Fruit fly (Drosophila melanogaster) whole organism, adult: ENCODE results near the gene CG8379.

Experiments
- CG11617 ChIP-seq: fragments of 200-800 bp; sonication (Bioruptor generic); optimal IDR thresholded peaks from 2 replicates; lab custom pipeline; 2017; ENCODE audit warnings: mild to moderate bottlenecking, missing biosample characterization, missing genetic modification reagents, missing genetic modification characterization
- CG12768 ChIP-seq: fragments of 200-800 bp; sonication (Bioruptor generic); optimal IDR thresholded peaks from 2 replicates; lab custom pipeline; 2017; ENCODE audit warnings: missing biosample characterization, missing genetic modification characterization, mild to moderate bottlenecking, moderate library complexity, missing genetic modification reagents
- CG14711 ChIP-seq: fragments of 200-800 bp; sonication (Bioruptor generic); optimal IDR thresholded peaks from 2 replicates; lab custom pipeline; 2018; ENCODE audit warnings: missing biosample characterization, mild to moderate bottlenecking, missing genetic modification characterization, moderate library complexity
- CG1620 ChIP-seq: fragments of 200-800 bp; sonication (Bioruptor generic); optimal IDR thresholded peaks from 2 replicates; lab custom pipeline; 2016; ENCODE audit warnings: missing biosample characterization, missing genetic modification characterization
- CG33017 ChIP-seq: fragments of 200-800 bp; sonication (Bioruptor generic); optimal IDR thresholded peaks from 2 replicates; lab custom pipeline; 2018; ENCODE audit warnings: missing biosample characterization, mild to moderate bottlenecking, missing genetic modification characterization, moderate library complexity
- CG5204 ChIP-seq: fragments of 200-800 bp; sonication (Bioruptor generic); optimal IDR thresholded peaks from 2 replicates; lab custom pipeline; 2016; ENCODE audit warnings: missing biosample characterization, missing genetic modification characterization
- CG7045 ChIP-seq: fragments of 200-800 bp; sonication (Bioruptor generic); optimal IDR thresholded peaks from 2 replicates; lab custom pipeline; 2017; ENCODE audit warnings: missing biosample characterization, mild to moderate bottlenecking, missing genetic modification characterization
- CG7101 ChIP-seq: fragments of 200-800 bp; sonication (Bioruptor generic); optimal IDR thresholded peaks from 2 replicates; lab custom pipeline; 2018; ENCODE audit warnings: missing biosample characterization, mild to moderate bottlenecking, missing genetic modification characterization, moderate library complexity
- Clk ChIP-seq: fragments of 200-800 bp; sonication (Bioruptor generic); optimal IDR thresholded peaks from 2 replicates; lab custom pipeline; 2017; ENCODE audit warnings: missing biosample characterization, missing genetic modification characterization
- Crg-1 ChIP-seq: fragments of 200-800 bp; sonication (Bioruptor generic); optimal IDR thresholded peaks from 2 replicates; lab custom pipeline; 2016; ENCODE audit warnings: missing biosample characterization, missing genetic modification characterization
- Hr96 ChIP-seq: fragments of 200-800 bp; sonication (Bioruptor generic); optimal IDR thresholded peaks from 2 replicates; lab custom pipeline; 2016; ENCODE audit warnings: missing biosample characterization, missing genetic modification characterization
- Mnt ChIP-seq: fragments of 200-800 bp; sonication (Bioruptor generic); optimal IDR thresholded peaks from 2 replicates; lab custom pipeline; 2016; ENCODE audit warnings: missing biosample characterization, mild to moderate bottlenecking, missing genetic modification characterization
- bab1 ChIP-seq: fragments of 200-800 bp; sonication (Bioruptor generic); optimal IDR thresholded peaks from 3 replicates; lab custom pipeline; 2019; ENCODE audit warnings: missing biosample characterization, mild to moderate bottlenecking, missing genetic modification characterization, moderate library complexity
- cic ChIP-seq: fragments of 200-800 bp; sonication (Bioruptor generic); optimal IDR thresholded peaks from 2 replicates; lab custom pipeline; 2017; ENCODE audit warnings: missing biosample characterization, mild to moderate bottlenecking, missing genetic modification characterization, moderate library complexity
- cnc ChIP-seq, 2 experiments: fragments of >200 bp; optimal IDR thresholded peaks; 2 replicates each; lab custom pipeline; 2017
- kay ChIP-seq: fragments of 200-800 bp; sonication (Bioruptor generic); peaks from one replicate; lab custom pipeline; 2016; ENCODE audit warnings: missing biosample characterization, missing genetic modification characterization, borderline replicate concordance
- ovo ChIP-seq: fragments of 200-800 bp; sonication (Bioruptor generic); optimal IDR thresholded peaks from 2 replicates; lab custom pipeline; 2016; ENCODE audit warnings: missing biosample characterization, missing genetic modification characterization
- pad ChIP-seq: fragments of 200-800 bp; sonication (Bioruptor generic); optimal IDR thresholded peaks from 3 replicates; lab custom pipeline; 2017; ENCODE audit warnings: missing biosample characterization, missing genetic modification characterization, mild to moderate bottlenecking, moderate library complexity, missing genetic modification reagents
- tj ChIP-seq: fragments of 200-800 bp; sonication (Bioruptor generic); optimal IDR thresholded peaks from 3 replicates; lab custom pipeline; 2017; ENCODE audit warnings: missing biosample characterization, mild to moderate bottlenecking, missing genetic modification characterization, moderate library complexity
- toe ChIP-seq: fragments of 200-800 bp; sonication (Bioruptor generic); optimal IDR thresholded peaks from 2 replicates; lab custom pipeline; 2016; ENCODE audit warnings: missing biosample characterization, missing genetic modification characterization

CG8379 gene

DNA sequence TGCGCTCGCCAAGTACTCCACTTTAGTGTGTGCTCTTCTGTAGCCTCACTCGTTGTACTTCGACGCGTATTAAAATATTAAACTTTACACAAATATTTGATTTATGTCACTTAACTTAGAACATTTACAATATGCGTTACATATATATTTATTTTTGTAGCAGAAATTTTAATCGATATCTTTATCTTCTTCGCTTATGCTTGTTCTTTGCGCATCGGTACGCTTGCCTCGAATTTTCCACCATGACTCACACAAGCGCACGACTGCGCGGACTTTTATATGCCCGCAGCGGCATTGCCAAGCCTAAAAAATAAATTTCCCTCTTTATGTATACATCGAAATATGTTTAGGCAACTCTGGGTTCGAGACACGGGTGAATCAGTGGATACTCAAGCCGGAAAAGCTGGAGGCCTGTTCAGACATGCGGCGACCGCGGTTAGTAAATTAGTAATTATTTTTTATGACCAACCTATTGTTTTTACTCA is 3.7 kb upstream of the CG8379 start, which contains the start of gene aqz:
aqz (minus strand) TSS at position 255 of the 485 bp plus-strand sequence.
- TF ChIP-seq cic (peak; percentile 73), ovo (GFP tag; lab: Kevin White, UChicago) (peak; percentile 28), CG14711 (tag; lab: Kevin White, UChicago) (peak; percentile 100), CG1620 (peak; percentile 86), CG7101 (tag; lab: Kevin White, UChicago) (peak; percentile 72), CG11617 (GFP tag; lab: Kevin White, UChicago) (peak; percentile 39), Mnt (peak; percentile 66), pad (peak; percentile 44), Crg-1 (peak; percentile 71), CG33017 (tag; lab: Kevin White, UChicago) (peak; percentile 69), CG7045 (GFP tag; lab: Kevin White, UChicago) (peak; percentile 29), cnc (optimal IDR thresholded peaks at IDR 0.05; lab: Kevin White, UChicago) (no peak), toe (GFP tag; lab: Kevin White, UChicago) (peak; percentile 61), Hr96 (GFP tag; lab: Kevin White, UChicago) (peak; percentile 76), CG12768 (GFP tag; lab: Kevin White, UChicago) (peak; percentile 18), tj (GFP tag; lab: Kevin White, UChicago) (peak; percentile 37), Clk (GFP tag; lab: Kevin White, UChicago) (peak; percentile 49), kay (GFP tag; lab: Kevin White, UChicago) (peak; percentile 100), bab1 (GFP tag; lab: Kevin White, UChicago) (peak; percentile 86), CG5204 (GFP tag; lab: Kevin White, UChicago) (no peak)

DNA sequence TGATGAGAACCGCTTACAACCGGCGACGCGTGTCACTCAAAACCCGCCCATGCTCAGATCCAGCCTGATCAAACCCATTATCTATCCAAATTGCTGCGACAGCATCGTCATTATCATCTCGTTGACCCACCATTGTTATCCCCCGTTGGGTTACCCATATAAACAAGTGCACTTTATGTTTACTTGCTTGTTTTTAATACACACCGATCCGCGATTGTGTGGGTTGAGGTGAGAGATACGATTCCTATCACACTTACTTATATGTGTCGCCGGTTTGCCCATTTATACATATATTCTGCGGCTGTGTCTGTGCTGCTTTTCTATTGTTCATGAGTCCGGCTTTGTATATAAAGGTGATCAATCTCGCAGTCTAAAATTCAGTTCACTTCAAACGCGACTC is 2.6 kb upstream of the CG8379 start, which contains the start of gene CG8369:
CG8369 (plus strand) TSS at position 386 of the 400 bp plus-strand sequence.
- TF ChIP-seq pad, result no peak
- TF ChIP-seq bab1 (GFP tag; lab: Kevin White, UChicago), result no peak
- peak; percentile 89 for TF ChIP-seq cic
- TF ChIP-seq CG11617 (GFP tag; lab: Kevin White, UChicago), result no peak
- no peak for TF ChIP-seq Hr96 (GFP tag; lab: Kevin White, UChicago)
- no peak for TF ChIP-seq CG1620
- peak; percentile 1 for TF ChIP-seq CG7101 (tag; lab: Kevin White, UChicago)
- TF ChIP-seq CG5204 (GFP tag; lab: Kevin White, UChicago), result no peak
- no peak for TF ChIP-seq Crg-1
- no peak for TF ChIP-seq kay (GFP tag; lab: Kevin White, UChicago)
- TF ChIP-seq Clk (GFP tag; lab: Kevin White, UChicago), result no peak
- peak; percentile 19 for TF ChIP-seq tj (GFP tag; lab: Kevin White, UChicago)
- TF ChIP-seq cnc (optimal IDR thresholded peaks at IDR 0.05; lab: Kevin White, UChicago), result no peak
- TF ChIP-seq CG33017 (tag; lab: Kevin White, UChicago), result peak; percentile 34
- TF ChIP-seq ovo (GFP tag; lab: Kevin White, UChicago), result peak; percentile 1
- peak; percentile 56 for TF ChIP-seq CG12768 (GFP tag; lab: Kevin White, UChicago)
- TF ChIP-seq CG14711 (tag; lab: Kevin White, UChicago), result no peak
- TF ChIP-seq toe (GFP tag; lab: Kevin White, UChicago), result no peak
- TF ChIP-seq Mnt, result no peak
- TF ChIP-seq CG7045 (GFP tag; lab: Kevin White, UChicago), result no peak

DNA sequence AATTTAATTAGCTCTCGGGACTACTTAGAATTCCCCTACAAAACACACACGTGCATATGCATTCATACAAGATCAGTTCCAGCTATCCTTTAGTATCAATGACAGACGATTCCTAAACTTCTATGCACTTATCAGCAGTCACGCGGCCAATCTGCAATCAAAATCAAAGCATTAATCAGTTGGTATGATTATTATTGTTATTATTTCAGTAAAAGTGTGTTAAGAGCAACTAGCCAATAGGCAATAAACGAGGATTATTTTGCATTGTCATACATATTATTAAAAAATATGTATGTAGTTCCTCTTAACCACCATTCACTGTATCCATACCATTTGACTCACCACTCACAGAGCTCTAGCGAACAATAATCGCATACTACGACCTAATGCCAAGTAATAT is 1.3 kb upstream of the CG8379 start:
- no peak for TF ChIP-seq CG7101 (tag; lab: Kevin White, UChicago)
- TF ChIP-seq CG5204 (GFP tag; lab: Kevin White, UChicago), result no peak
- peak; percentile 98 for TF ChIP-seq kay (GFP tag; lab: Kevin White, UChicago)
- no peak for TF ChIP-seq ovo (GFP tag; lab: Kevin White, UChicago)
- TF ChIP-seq tj (GFP tag; lab: Kevin White, UChicago), result no peak
- no peak for TF ChIP-seq toe (GFP tag; lab: Kevin White, UChicago)
- peak; percentile 88 for TF ChIP-seq cic
- peak; percentile 47 for TF ChIP-seq CG14711 (tag; lab: Kevin White, UChicago)
- peak; percentile 41 for TF ChIP-seq CG12768 (GFP tag; lab: Kevin White, UChicago)
- TF ChIP-seq CG1620, result no peak
- no peak for TF ChIP-seq pad
- TF ChIP-seq Crg-1, result no peak
- no peak for TF ChIP-seq Clk (GFP tag; lab: Kevin White, UChicago)
- TF ChIP-seq Mnt, result peak; percentile 17
- peak; percentile 40 for TF ChIP-seq CG33017 (tag; lab: Kevin White, UChicago)
- TF ChIP-seq cnc (optimal IDR thresholded peaks at IDR 0.05; lab: Kevin White, UChicago), result peak in 1 of 2 experiments; percentile 50
- TF ChIP-seq Hr96 (GFP tag; lab: Kevin White, UChicago), result no peak

DNA sequence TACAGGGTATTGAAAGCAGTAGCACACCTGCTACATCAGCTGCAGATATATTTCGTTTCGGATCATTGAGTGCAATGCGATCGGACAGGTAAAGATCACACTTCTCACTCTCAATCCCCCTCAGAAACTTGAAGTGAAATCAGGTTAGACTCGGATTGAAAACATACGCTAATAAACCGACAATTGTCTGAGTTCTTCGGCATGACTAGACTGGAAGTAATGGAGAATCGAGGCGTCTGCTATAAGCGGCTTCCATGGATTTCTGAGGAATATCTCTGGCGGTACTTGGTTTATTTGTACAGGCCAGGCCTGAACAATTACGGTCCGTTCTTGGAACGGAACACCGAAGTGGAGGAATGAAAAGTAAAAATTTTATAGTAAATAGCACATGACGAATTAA is 16.8 kb downstream of the CG8379 start:
- TF ChIP-seq CG7101 (tag; lab: Kevin White, UChicago) (no peak), bab1 (GFP tag; lab: Kevin White, UChicago) (no peak), CG11617 (GFP tag; lab: Kevin White, UChicago) (no peak), CG14711 (tag; lab: Kevin White, UChicago) (no peak), Mnt (no peak), CG5204 (GFP tag; lab: Kevin White, UChicago) (no peak), Hr96 (GFP tag; lab: Kevin White, UChicago) (no peak), CG1620 (no peak), Crg-1 (no peak), cic (no peak), Clk (GFP tag; lab: Kevin White, UChicago) (no peak), tj (GFP tag; lab: Kevin White, UChicago) (no peak), CG33017 (tag; lab: Kevin White, UChicago) (no peak), ovo (GFP tag; lab: Kevin White, UChicago) (no peak), toe (GFP tag; lab: Kevin White, UChicago) (no peak), pad (no peak)

DNA sequence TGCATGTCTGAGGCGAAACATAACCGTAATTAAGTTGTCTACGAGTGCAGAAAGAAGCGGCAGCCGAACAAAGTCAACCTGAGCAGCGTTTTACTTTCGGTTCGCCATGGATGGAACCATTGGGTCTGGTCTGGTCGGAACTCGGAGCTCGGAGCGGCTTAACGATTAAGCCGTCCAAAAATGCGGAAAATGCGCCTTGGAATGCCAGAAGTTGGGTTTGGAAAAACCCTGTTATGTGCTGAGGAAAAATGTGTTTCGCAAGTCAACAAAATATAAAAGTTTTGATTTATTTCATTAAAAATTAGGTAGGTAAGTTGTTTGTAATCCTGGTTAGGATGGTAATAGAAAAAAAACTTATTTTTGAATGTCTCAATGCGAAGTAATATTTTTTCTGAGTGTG is 17.3 kb downstream of the CG8379 start:
- TF ChIP-seq toe (GFP tag; lab: Kevin White, UChicago) (no peak), pad (no peak), CG12768 (GFP tag; lab: Kevin White, UChicago) (no peak)
